Worm (Caenorhabditis elegans) whole organism, L1 larva: Measurements from ENCODE around the gene srv-7.

Source experiments
- C16A3.4 ChIP-seq: fragments of 150-350 bp; optimal IDR thresholded peaks from 2 replicates; lab custom pipeline; 2014; ENCODE audit warnings: missing biosample characterization, missing genetic modification characterization
- C34B4.2 ChIP-seq: sonication (generic microtip); optimal IDR thresholded peaks from 2 replicates; lab custom pipeline; 2017; ENCODE audit warnings: mild to moderate bottlenecking, missing genetic modification characterization, missing compliant biosample characterization
- aha-1 ChIP-seq: fragments of 150-350 bp; optimal IDR thresholded peaks from 2 replicates; lab custom pipeline; 2014; ENCODE audit warnings: missing biosample characterization, missing genetic modification characterization
- alr-1 ChIP-seq: fragments of 200-800 bp; sonication (Bioruptor generic); optimal IDR thresholded peaks from 2 replicates; lab custom pipeline; 2018; ENCODE audit warnings: borderline replicate concordance, mild to moderate bottlenecking, missing genetic modification characterization, missing compliant biosample characterization
- aly-2 ChIP-seq: fragments of 150-350 bp; optimal IDR thresholded peaks from 2 replicates; lab custom pipeline; 2014; ENCODE audit warnings: missing biosample characterization, missing genetic modification characterization
- ama-1 ChIP-seq: fragments of 150-350 bp; optimal IDR thresholded peaks from 2 replicates; lab custom pipeline; 2014
- blmp-1 ChIP-seq: fragments of 150-350 bp; optimal IDR thresholded peaks from 2 replicates; lab custom pipeline; 2014; ENCODE audit warnings: missing biosample characterization, missing genetic modification characterization
- ceh-63 ChIP-seq: fragments of 200-800 bp; sonication (Bioruptor generic); optimal IDR thresholded peaks from 2 replicates; lab custom pipeline; 2018; ENCODE audit warnings: mild to moderate bottlenecking, missing genetic modification characterization, missing compliant biosample characterization
- ceh-8 ChIP-seq: fragments of 200-800 bp; sonication (Bioruptor generic); optimal IDR thresholded peaks from 2 replicates; lab custom pipeline; 2018; ENCODE audit warnings: mild to moderate bottlenecking, missing genetic modification characterization, moderate library complexity, missing compliant biosample characterization
- ceh-88 ChIP-seq: fragments of 200-800 bp; sonication (Bioruptor generic); IDR thresholded peaks from 2 replicates; pipeline ENCODE4 v1.3.6; 2022; ENCODE audit warnings: missing genetic modification characterization, missing compliant biosample characterization
- ces-1 ChIP-seq: fragments of 150-350 bp; optimal IDR thresholded peaks from 2 replicates; lab custom pipeline; 2014; ENCODE audit warnings: missing biosample characterization, missing genetic modification reagents, missing genetic modification characterization
- efl-1 ChIP-seq, 4 experiments: fragments of 150-350 bp; optimal IDR thresholded peaks in 3 of 4; peaks in 1 of 4; 1 replicate in 1 of 4; 2 replicates in 3 of 4; lab custom pipeline; 2014; ENCODE audit warnings: missing biosample characterization in 2 of 4, missing genetic modification characterization in 2 of 4, missing genetic modification reagents in 2 of 4
- egl-13 ChIP-seq: sonication (generic microtip); optimal IDR thresholded peaks from 2 replicates; lab custom pipeline; 2016; ENCODE audit warnings: missing genotype, missing genetic modification reagents, missing genetic modification characterization, missing compliant biosample characterization
- elt-3 ChIP-seq, 6 experiments: fragments of 150-350 bp in 1 of 6; sonication (generic microtip); optimal IDR thresholded peaks; 2 replicates each; lab custom pipeline; 2017 to 2018; ENCODE audit warnings: missing biosample characterization in 6 of 6, missing genetic modification characterization in 6 of 6, inconsistent platforms in 1 of 6
- fkh-10 ChIP-seq: sonication (generic microtip); optimal IDR thresholded peaks from 2 replicates; lab custom pipeline; 2017; ENCODE audit warnings: missing biosample characterization, missing genetic modification reagents, missing genetic modification characterization
- fkh-4 ChIP-seq: sonication (generic microtip); optimal IDR thresholded peaks from 2 replicates; lab custom pipeline; 2016; ENCODE audit warnings: missing compliant biosample characterization, missing genetic modification characterization, borderline replicate concordance
- fkh-8 ChIP-seq: sonication (generic microtip); optimal IDR thresholded peaks from 2 replicates; lab custom pipeline; 2016; ENCODE audit warnings: mild to moderate bottlenecking, missing genetic modification characterization, missing compliant biosample characterization
- grh-1 ChIP-seq: fragments of 200-800 bp; sonication (Bioruptor generic); IDR thresholded peaks from 2 replicates; pipeline ENCODE4 v1.3.6; 2022; ENCODE audit warnings: missing genetic modification reagents, missing genetic modification characterization, missing compliant biosample characterization
- hlh-17 ChIP-seq: fragments of 200-800 bp; sonication (Bioruptor generic); optimal IDR thresholded peaks from 2 replicates; lab custom pipeline; 2018; ENCODE audit warnings: missing genetic modification characterization, mild to moderate bottlenecking, missing compliant biosample characterization, moderate library complexity, borderline replicate concordance
- irx-1 ChIP-seq: sonication (generic microtip); optimal IDR thresholded peaks from 2 replicates; lab custom pipeline; 2016; ENCODE audit warnings: missing genetic modification characterization, missing compliant biosample characterization
- lin-13 ChIP-seq: fragments of 150-350 bp; optimal IDR thresholded peaks from 2 replicates; lab custom pipeline; 2014; ENCODE audit warnings: missing biosample characterization, missing genetic modification reagents, missing genetic modification characterization
- lin-14 ChIP-seq: fragments of 200-800 bp; sonication (Bioruptor generic); optimal IDR thresholded peaks from 2 replicates; lab custom pipeline; 2018; ENCODE audit warnings: mild to moderate bottlenecking, missing genetic modification characterization, moderate library complexity, missing compliant biosample characterization
- lin-15B ChIP-seq: fragments of 150-350 bp; sonication (generic microtip); optimal IDR thresholded peaks from 3 replicates; lab custom pipeline; 2014; ENCODE audit warnings: missing biosample characterization, missing genetic modification characterization
- lin-35 ChIP-seq, 2 experiments: fragments of 150-350 bp; optimal IDR thresholded peaks; 2 replicates each; lab custom pipeline; 2014; ENCODE audit warnings: missing biosample characterization in 2 of 2, missing genetic modification characterization in 2 of 2, missing genetic modification reagents in 2 of 2
- mab-9 ChIP-seq: fragments of 200-800 bp; sonication (Bioruptor generic); IDR thresholded peaks from 2 replicates; pipeline ENCODE4 v1.3.6; 2022; ENCODE audit warnings: missing genetic modification reagents, missing genetic modification characterization, missing compliant biosample characterization
- mdl-1 ChIP-seq, 2 experiments: fragments of 150-350 bp; optimal IDR thresholded peaks; 2 replicates each; lab custom pipeline; 2014 to 2017; ENCODE audit warnings: missing biosample characterization in 2 of 2, missing genetic modification characterization in 2 of 2, inconsistent platforms in 1 of 2
- mep-1 ChIP-seq: fragments of 150-350 bp; optimal IDR thresholded peaks from 2 replicates; lab custom pipeline; 2014; ENCODE audit warnings: missing biosample characterization, missing genetic modification characterization
- nhr-11 ChIP-seq: fragments of 150-350 bp; optimal IDR thresholded peaks from 2 replicates; lab custom pipeline; 2014; ENCODE audit warnings: missing biosample characterization, missing genetic modification characterization
- nhr-12 ChIP-seq: sonication (generic microtip); optimal IDR thresholded peaks from 2 replicates; lab custom pipeline; 2017; ENCODE audit warnings: missing biosample characterization, missing genetic modification characterization
- nhr-19 ChIP-seq: fragments of 200-800 bp; sonication (Bioruptor generic); conservative IDR thresholded peaks from 2 replicates; pipeline ENCODE4 v1.3.6; 2022; ENCODE audit warnings: missing genetic modification characterization, missing compliant biosample characterization
- nhr-20 ChIP-seq: sonication (generic microtip); optimal IDR thresholded peaks from 2 replicates; lab custom pipeline; 2016; ENCODE audit warnings: mild to moderate bottlenecking, missing genetic modification characterization, missing compliant biosample characterization
- nhr-71 ChIP-seq: sonication (generic microtip); optimal IDR thresholded peaks from 2 replicates; lab custom pipeline; 2016; ENCODE audit warnings: mild to moderate bottlenecking, missing genetic modification characterization, moderate library complexity, missing compliant biosample characterization
- nhr-76 ChIP-seq: sonication (generic microtip); optimal IDR thresholded peaks from 2 replicates; lab custom pipeline; 2017; ENCODE audit warnings: missing biosample characterization, missing genetic modification characterization
- nhr-85 ChIP-seq: sonication (generic microtip); peaks from one replicate; lab custom pipeline; 2016; ENCODE audit warnings: missing genetic modification characterization, inconsistent platforms, missing compliant biosample characterization
- nhr-90 ChIP-seq: sonication (generic microtip); optimal IDR thresholded peaks from 2 replicates; lab custom pipeline; 2016; ENCODE audit warnings: mild to moderate bottlenecking, missing genetic modification characterization, missing compliant biosample characterization; ENCODE audit not compliant: poor library complexity
- pag-3 ChIP-seq: sonication (generic microtip); optimal IDR thresholded peaks from 2 replicates; lab custom pipeline; 2017; ENCODE audit warnings: missing genetic modification characterization, mild to moderate bottlenecking, missing compliant biosample characterization, antibody characterized with exemption, borderline replicate concordance; ENCODE audit not compliant: insufficient read depth
- snu-23 ChIP-seq: sonication (generic microtip); optimal IDR thresholded peaks from 2 replicates; lab custom pipeline; 2016; ENCODE audit warnings: missing genetic modification characterization, missing compliant biosample characterization
- sup-37 ChIP-seq: fragments of 200-800 bp; sonication (Bioruptor generic); optimal IDR thresholded peaks from 2 replicates; lab custom pipeline; 2018; ENCODE audit warnings: mild to moderate bottlenecking, missing genetic modification characterization, missing compliant biosample characterization
- tlp-1 ChIP-seq: fragments of 150-350 bp; optimal IDR thresholded peaks from 2 replicates; lab custom pipeline; 2014; ENCODE audit warnings: missing biosample characterization, missing genetic modification characterization
- unc-30 ChIP-seq: sonication (generic microtip); optimal IDR thresholded peaks from 2 replicates; lab custom pipeline; 2017; ENCODE audit warnings: missing biosample characterization, missing genetic modification characterization
- xbp-1 ChIP-seq: sonication (generic microtip); optimal IDR thresholded peaks from 2 replicates; lab custom pipeline; 2016; ENCODE audit warnings: missing genetic modification characterization, missing compliant biosample characterization
- zip-4 ChIP-seq: fragments of 200-800 bp; sonication (Bioruptor generic); optimal IDR thresholded peaks from 2 replicates; lab custom pipeline; 2018; ENCODE audit warnings: mild to moderate bottlenecking, missing genetic modification characterization, moderate library complexity, missing compliant biosample characterization
- ztf-4 ChIP-seq: fragments of 150-350 bp; optimal IDR thresholded peaks from 2 replicates; lab custom pipeline; 2014; ENCODE audit warnings: missing biosample characterization, missing genetic modification characterization

Gene srv-7

DNA sequence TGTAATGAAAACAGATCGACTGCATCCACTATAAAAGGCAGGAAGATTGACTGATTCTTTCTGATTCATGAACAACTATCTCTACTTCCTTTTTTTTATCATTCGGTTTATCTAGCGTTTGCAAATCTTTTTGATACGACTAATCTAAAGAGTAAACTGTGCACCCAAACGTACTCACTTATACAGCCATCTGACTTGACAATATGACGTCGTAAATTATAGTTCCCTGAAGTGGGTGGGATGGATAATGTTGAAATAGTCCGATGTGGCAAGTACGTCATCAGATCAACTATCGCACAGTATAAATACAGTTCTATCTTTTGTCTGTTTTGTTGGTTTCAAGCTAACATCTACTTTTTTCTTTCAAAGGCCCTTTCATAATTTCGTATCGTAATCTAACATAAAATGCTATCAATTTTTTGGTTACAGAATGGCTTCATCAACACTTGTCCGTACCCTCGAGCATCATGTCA, 797 bp downstream of the srv-7 start, which contains the start of gene T22B7.3:
Gene T22B7.3 (plus strand): TSS at position 423 of the 473 bp plus-strand sequence.
- no peak for TF ChIP-seq lin-35 (GFP tag; optimal IDR thresholded peaks at IDR 0.05; lab: Kevin White, UChicago)
- no peak for TF ChIP-seq aly-2 (tag; lab: Kevin White, UChicago)
- TF ChIP-seq lin-13 (GFP tag; lab: Kevin White, UChicago) = no peak
- TF ChIP-seq hlh-17 (GFP tag; lab: Kevin White, UChicago) = no peak
- TF ChIP-seq nhr-85 (tag; lab: Kevin White, UChicago) = peak; percentile 68
- no peak for TF ChIP-seq xbp-1
- TF ChIP-seq elt-3 (tag; optimal IDR thresholded peaks at IDR 0.05; lab: Kevin White, UChicago) = peak in 1 of 6 experiments; percentile 75
- TF ChIP-seq nhr-11 (tag; lab: Kevin White, UChicago) = no peak
- no peak for TF ChIP-seq ceh-88 (GFP tag; lab: Robert Waterston, UW)
- TF ChIP-seq aha-1 = no peak
- TF ChIP-seq alr-1 (tag; lab: Kevin White, UChicago) = no peak
- TF ChIP-seq fkh-4 (tag; lab: Kevin White, UChicago) = no peak
- TF ChIP-seq tlp-1 (tag; lab: Kevin White, UChicago) = no peak
- TF ChIP-seq, all 84 proteins: peak for 2

DNA sequence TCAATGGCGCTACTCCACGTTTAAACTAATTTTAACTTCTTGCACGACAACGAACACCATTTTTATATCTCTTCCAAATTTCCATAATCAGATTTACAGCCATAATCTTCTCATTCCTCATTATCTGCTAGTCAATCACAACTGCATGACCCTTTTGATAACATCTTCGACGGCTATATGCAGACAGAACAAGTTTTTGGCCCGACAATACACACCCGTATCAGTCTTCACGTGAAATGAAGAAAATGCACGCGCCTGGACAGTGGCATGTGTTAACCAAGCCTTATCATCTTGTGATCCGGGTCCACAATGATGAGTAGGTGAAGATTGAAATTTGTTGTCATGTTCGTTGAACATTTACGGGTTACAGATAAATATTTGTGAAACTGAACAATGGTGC, 2.2 kb downstream of the srv-7 start:
- no peak for TF ChIP-seq unc-30 (tag; lab: Kevin White, UChicago)
- TF ChIP-seq nhr-85 (tag; lab: Kevin White, UChicago) = peak; percentile 79
- peak in 3 of 6 experiments; percentile 5 to 73 (median 35) for TF ChIP-seq elt-3 (tag; optimal IDR thresholded peaks at IDR 0.05; lab: Kevin White, UChicago)
- peak in 1 of 2 experiments; percentile 84 for TF ChIP-seq mdl-1 (tag; optimal IDR thresholded peaks at IDR 0.05; lab: Kevin White, UChicago)
- peak; percentile 49; the same call in 1 of the 2 replicates for TF ChIP-seq grh-1 (GFP tag; lab: Robert Waterston, UW)
- TF ChIP-seq nhr-71 (tag; lab: Kevin White, UChicago) = peak; percentile 50
- peak; percentile 54 for TF ChIP-seq nhr-20
- TF ChIP-seq nhr-12 (tag; lab: Kevin White, UChicago) = no peak
- peak; percentile 44 for TF ChIP-seq snu-23 (GFP tag; lab: Kevin White, UChicago)
- peak; percentile 52 for TF ChIP-seq lin-14 (GFP tag; lab: Kevin White, UChicago)
- no peak for TF ChIP-seq ama-1
- TF ChIP-seq blmp-1 = peak; percentile 57
- TF ChIP-seq lin-35 (GFP tag; optimal IDR thresholded peaks at IDR 0.05; lab: Kevin White, UChicago) = peak in 1 of 2 experiments; percentile 50
- no peak for TF ChIP-seq zip-4 (GFP tag; lab: Kevin White, UChicago)

DNA sequence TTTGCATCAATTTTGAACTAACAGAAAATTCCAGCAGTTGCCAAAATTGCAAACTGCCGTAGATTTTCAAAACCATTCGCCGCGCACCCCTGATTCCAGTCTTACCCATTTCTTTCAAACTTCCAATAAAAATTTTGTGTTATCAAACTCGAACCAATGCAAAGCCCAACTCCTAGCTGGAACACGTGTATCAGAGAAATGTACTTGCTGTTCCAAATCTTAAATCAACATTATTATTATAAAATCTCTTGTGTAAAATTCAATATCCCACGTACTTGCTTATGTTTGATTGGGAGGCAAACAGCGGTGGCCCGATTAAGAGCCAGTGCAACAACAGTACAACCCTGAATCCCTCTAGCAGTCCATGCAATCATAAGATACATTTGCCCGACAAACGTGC, 3.7 kb downstream of the srv-7 start:
- no peak for TF ChIP-seq egl-13 (tag; lab: Kevin White, UChicago)
- no peak for TF ChIP-seq lin-35 (GFP tag; optimal IDR thresholded peaks at IDR 0.05; lab: Kevin White, UChicago)
- no peak for TF ChIP-seq irx-1
- no peak for TF ChIP-seq fkh-8 (tag; lab: Kevin White, UChicago)
- TF ChIP-seq efl-1 (optimal IDR thresholded peaks at IDR 0.05; lab: Kevin White, UChicago) = no peak
- peak in 1 of 2 experiments; percentile 71 for TF ChIP-seq efl-1 (GFP tag; optimal IDR thresholded peaks at IDR 0.05 in 1 of 2; lab: Kevin White, UChicago)
- TF ChIP-seq ceh-8 (GFP tag; lab: Kevin White, UChicago) = no peak

DNA sequence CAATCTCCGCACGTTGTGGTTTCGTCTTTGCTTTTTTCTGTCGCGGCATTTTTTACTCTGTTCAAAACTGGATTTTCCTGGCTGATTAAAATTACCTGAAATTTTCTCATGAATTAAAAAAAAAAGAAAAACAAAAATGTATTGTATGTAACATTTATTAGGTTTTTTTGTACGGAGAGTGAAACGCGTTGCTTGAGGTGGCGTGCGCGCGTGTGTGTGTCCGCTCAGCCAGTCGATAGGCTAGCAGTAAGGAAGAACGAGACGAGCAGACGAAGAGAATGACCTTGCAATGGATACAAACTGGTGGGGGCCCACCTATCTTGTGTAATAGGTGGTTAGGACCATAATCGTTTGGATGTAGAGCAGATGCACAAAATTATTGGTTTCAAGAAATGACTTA, 6.5 kb downstream of the srv-7 start, which contains the start of gene T22B7.4:
Gene T22B7.4 (minus strand): TSS at position 101 of the 400 bp plus-strand sequence.
- TF ChIP-seq lin-15B (tag; lab: Kevin White, UChicago) (no peak), blmp-1 (peak; percentile 17)

DNA sequence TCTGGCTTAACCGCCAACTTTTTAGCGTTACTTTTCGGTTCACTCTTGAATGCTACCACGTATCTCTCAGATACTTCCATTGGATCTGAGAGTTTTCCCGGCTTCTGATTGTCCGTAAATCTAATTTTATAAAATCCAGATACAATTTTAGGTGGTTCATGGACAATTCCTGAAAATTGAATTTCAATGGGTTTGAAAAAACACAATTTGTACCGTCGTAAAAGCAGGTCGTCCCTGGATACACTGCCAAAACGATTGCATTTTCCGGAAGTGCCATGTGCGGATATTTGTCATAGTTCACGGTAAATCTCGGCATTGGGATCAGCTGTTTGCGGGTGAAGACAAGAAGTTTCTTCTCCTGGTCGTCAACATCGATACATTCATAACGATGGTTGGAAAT, 8.2 kb downstream of the srv-7 start:
- TF ChIP-seq ces-1 = no peak
- no peak for TF ChIP-seq zip-4 (GFP tag; lab: Kevin White, UChicago)
- no peak for TF ChIP-seq ceh-63 (GFP tag; lab: Kevin White, UChicago)
- no peak for TF ChIP-seq fkh-10 (GFP tag; lab: Kevin White, UChicago)
- TF ChIP-seq ztf-4 (tag; lab: Kevin White, UChicago) = no peak
- TF ChIP-seq nhr-76 (tag; lab: Kevin White, UChicago) = no peak
- no peak for TF ChIP-seq pag-3 (tag; lab: Kevin White, UChicago)
- no peak for TF ChIP-seq sup-37 (GFP tag; lab: Kevin White, UChicago)
- TF ChIP-seq mab-9 = no peak
- no peak for TF ChIP-seq nhr-19 (GFP tag; lab: Robert Waterston, UW)
- TF ChIP-seq C16A3.4 = no peak
- TF ChIP-seq blmp-1 = no peak
- TF ChIP-seq C34B4.2 = no peak
- TF ChIP-seq ceh-88 (GFP tag; lab: Robert Waterston, UW) = no peak
- TF ChIP-seq hlh-17 (GFP tag; lab: Kevin White, UChicago) = no peak
- no peak for TF ChIP-seq nhr-90
- TF ChIP-seq lin-35 (GFP tag; optimal IDR thresholded peaks at IDR 0.05; lab: Kevin White, UChicago) = no peak
- no peak for TF ChIP-seq mep-1 (tag; lab: Kevin White, UChicago)
